Fruit fly (Drosophila melanogaster): ENCODE results near the gene CG7970.

The CG7970 gene

DNA sequence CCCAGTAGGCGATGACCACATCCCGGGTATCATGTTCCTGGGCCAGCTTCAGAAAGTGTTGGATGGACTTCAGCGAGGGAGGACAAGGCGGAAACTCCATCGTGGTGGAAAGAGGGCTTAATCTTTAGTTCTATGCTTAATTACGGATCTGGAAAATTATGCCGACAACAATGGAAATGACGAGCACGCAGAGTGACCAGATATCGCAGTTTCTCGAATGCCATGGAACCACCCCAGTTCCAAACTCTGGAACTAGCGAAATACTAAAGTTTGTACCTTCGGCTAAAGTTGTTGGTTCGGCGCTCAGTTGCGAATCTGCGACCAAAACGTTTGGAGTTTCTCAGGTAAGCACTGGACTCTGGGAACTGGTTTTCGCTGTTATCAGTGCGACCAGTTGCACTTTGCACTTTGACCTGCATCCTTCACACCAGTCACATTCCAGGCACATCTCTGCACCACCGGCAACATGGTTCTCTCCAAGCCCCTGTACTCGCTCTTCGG, at the start of gene CG7970, which contains the start of gene Vta1:
Gene CG7970, plus strand, starts transcription at position 51 of the 501 bp plus-strand sequence.
Gene Vta1, minus strand, starts transcription at position 201 of the 501 bp plus-strand sequence.
- TF ChIP-seq Sin3A (optimal IDR thresholded peaks at IDR 0.05) (no peak), ttk (optimal IDR thresholded peaks at IDR 0.05) (no peak), h (optimal IDR thresholded peaks at IDR 0.05) (no peak), Myc (optimal IDR thresholded peaks at IDR 0.05) (no peak), psq (optimal IDR thresholded peaks at IDR 0.05) (no peak), insv (optimal IDR thresholded peaks at IDR 0.05) (no peak)

DNA sequence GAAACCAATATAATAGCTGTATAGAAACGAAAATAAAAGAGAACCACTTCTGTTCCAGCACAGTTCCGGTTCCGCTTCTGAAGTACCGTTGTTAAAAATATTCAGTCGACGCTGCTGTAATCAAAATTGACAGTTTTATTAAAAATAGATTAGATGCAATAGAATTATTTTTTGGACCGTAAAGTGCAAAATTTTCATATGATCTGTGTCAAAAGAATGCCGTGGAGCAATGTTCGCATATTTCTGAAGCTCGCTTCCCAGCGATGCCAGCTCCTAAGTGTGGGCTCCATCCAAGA, 49.8 kb upstream of the CG7970 start, which contains the start of the genes CG18170 and CG33791:
Gene CG18170, plus strand, starts transcription at position 122 of the 296 bp plus-strand sequence.
Gene CG33791, plus strand, starts transcription at position 122 of the 296 bp plus-strand sequence.
- TF ChIP-seq ttk (optimal IDR thresholded peaks at IDR 0.05) (no peak), h (optimal IDR thresholded peaks at IDR 0.05) (no peak), Myc (optimal IDR thresholded peaks at IDR 0.05) (no peak), psq (optimal IDR thresholded peaks at IDR 0.05) (no peak), Sin3A (optimal IDR thresholded peaks at IDR 0.05) (no peak), insv (optimal IDR thresholded peaks at IDR 0.05) (no peak)

DNA sequence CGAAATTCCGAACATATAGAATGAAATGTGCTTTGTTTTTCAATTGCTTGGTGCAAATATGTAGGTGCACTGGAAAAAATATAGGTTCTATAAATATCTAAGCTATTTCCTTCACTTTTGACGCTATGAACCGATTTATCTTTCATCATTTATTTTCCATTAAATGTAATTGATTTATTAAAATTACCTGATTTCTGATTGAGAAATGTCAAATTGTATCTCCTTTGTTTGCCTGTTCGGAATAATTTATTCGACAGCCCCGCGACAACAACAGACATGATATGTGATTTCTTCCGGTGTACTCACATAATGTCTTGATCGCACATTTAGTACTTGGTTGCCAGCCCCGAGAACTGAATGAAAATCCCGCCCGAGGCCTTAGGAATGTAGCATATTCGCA, 42.9 kb upstream of the CG7970 start:
- TF ChIP-seq insv (optimal IDR thresholded peaks at IDR 0.05) (no peak), Sin3A (optimal IDR thresholded peaks at IDR 0.05) (no peak), h (optimal IDR thresholded peaks at IDR 0.05) (no peak), ttk (optimal IDR thresholded peaks at IDR 0.05) (no peak), Myc (optimal IDR thresholded peaks at IDR 0.05) (no peak), psq (optimal IDR thresholded peaks at IDR 0.05) (no peak)

DNA sequence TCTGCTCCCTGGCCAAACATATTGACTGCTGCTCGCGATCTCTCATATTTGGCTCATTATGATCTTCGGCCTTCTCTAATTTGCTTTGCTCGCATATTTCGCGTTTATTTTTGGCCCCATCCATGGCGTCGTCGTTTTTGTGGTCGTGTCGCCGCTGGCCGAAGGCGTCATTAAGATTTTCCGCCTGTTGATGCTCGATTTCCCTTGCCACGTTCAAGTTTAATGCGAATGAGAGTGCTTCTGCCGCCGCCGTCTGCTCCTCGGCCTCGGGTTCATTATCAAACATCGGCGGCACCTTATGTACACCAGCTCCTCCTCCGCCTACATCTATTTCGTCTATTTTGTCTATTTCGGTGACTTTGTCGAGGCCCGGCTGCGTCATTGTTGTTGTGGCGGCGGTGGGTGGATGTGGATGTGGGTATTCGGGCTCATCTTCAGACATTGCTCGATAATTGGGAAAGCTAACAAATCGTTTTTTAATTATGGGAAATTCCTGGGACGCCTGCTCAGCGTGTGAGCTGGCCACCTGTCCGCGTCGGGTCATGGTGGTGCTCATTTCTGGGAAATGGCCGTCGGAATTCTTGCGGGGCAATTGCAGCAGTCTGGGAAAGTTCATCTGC, 38.0 kb upstream of the CG7970 start:
- no peak for TF ChIP-seq h (optimal IDR thresholded peaks at IDR 0.05)
- no peak for TF ChIP-seq Sin3A (optimal IDR thresholded peaks at IDR 0.05)
- TF ChIP-seq psq (optimal IDR thresholded peaks at IDR 0.05): no peak
- no peak for TF ChIP-seq insv (optimal IDR thresholded peaks at IDR 0.05)
- no peak for TF ChIP-seq Myc (optimal IDR thresholded peaks at IDR 0.05)
- TF ChIP-seq ttk (optimal IDR thresholded peaks at IDR 0.05): no peak

DNA sequence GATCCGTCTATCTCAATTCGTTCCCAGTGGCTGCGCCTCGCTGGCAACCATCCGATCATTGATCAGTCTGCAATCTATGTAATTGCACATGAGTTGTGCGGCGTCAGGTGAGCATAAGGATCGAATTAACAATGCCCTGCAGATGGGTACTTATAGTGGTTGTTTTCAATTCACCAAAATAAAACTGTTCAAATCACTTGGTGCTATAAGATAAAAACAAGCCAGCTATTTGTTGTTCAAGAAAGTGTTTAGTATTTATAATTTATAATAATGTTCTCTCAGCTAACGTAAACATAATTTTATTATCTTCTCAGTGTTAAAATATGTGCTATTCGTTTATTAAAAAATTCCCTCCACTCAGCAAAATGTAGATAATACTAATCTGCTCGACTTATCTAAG, 36.8 kb upstream of the CG7970 start, which contains the start of gene CG12105:
Gene CG12105, minus strand, starts transcription at position 101 of the 400 bp plus-strand sequence.
- TF ChIP-seq ttk (optimal IDR thresholded peaks at IDR 0.05): no peak

DNA sequence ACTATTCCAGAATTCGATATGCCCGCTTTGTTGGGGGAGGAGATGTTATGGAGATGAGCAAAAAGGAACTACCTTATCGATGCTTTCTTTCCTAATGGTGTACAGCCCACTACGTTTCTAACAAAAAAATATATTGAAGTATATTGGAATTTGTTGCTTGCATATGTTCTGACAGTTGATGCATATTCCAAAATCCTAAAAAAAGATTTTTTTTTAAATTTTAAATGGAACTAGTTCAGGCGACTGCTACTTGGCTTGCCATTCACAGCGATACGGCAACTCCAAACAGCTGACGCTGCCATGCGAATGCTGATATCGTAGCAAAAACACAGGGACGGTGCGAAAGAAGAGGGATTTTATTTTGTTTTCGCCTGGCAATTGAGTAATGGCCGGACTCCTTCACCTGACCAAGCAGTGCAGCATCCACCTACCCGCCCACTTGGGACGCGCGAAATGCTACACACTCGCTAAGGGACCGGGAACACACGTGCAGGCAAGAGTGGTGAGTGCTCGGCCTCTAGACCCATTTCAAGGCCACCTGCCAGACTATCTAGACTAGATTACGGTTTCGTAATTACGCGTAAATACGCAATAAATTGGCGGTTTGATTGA, 34.3 kb upstream of the CG7970 start, which contains the start of the genes CG13926, ABCB7 and CG33230:
Gene CG13926, minus strand, starts transcription at position 43 of the 612 bp plus-strand sequence.
Gene ABCB7, plus strand, starts transcription at position 299 of the 612 bp plus-strand sequence.
Gene CG33230, plus strand, starts transcription at position 299 of the 612 bp plus-strand sequence.
- TF ChIP-seq Myc (optimal IDR thresholded peaks at IDR 0.05): no peak
- TF ChIP-seq insv (optimal IDR thresholded peaks at IDR 0.05): no peak
- TF ChIP-seq Sin3A (optimal IDR thresholded peaks at IDR 0.05): no peak
- no peak for TF ChIP-seq psq (optimal IDR thresholded peaks at IDR 0.05)
- TF ChIP-seq h (optimal IDR thresholded peaks at IDR 0.05): no peak
- no peak for TF ChIP-seq ttk (optimal IDR thresholded peaks at IDR 0.05)

DNA sequence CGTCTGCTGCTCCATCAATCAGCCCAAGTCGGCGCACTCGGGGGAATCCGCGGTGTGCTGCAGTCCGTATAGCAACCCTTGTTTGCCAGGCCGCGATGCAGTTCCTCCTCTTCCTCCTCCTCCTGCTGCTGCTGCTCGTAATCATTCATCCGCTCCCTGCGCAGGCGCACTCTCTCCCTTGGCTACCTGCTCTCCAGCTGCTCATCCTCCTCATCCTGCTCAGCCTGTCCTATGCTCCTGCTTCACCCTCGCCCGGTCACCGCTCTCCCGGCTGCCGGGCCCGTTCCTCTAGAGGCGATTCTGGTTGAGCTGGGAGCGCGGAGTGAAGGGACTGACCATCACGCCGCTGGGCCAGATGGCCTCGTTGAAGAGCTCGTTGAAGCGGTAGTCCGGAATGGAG, 25.6 kb upstream of the CG7970 start:
- TF ChIP-seq ttk (optimal IDR thresholded peaks at IDR 0.05): no peak
- TF ChIP-seq insv (optimal IDR thresholded peaks at IDR 0.05): no peak
- no peak for TF ChIP-seq h (optimal IDR thresholded peaks at IDR 0.05)
- TF ChIP-seq psq (optimal IDR thresholded peaks at IDR 0.05): no peak
- TF ChIP-seq Sin3A (optimal IDR thresholded peaks at IDR 0.05): no peak
- TF ChIP-seq Myc (optimal IDR thresholded peaks at IDR 0.05): no peak

DNA sequence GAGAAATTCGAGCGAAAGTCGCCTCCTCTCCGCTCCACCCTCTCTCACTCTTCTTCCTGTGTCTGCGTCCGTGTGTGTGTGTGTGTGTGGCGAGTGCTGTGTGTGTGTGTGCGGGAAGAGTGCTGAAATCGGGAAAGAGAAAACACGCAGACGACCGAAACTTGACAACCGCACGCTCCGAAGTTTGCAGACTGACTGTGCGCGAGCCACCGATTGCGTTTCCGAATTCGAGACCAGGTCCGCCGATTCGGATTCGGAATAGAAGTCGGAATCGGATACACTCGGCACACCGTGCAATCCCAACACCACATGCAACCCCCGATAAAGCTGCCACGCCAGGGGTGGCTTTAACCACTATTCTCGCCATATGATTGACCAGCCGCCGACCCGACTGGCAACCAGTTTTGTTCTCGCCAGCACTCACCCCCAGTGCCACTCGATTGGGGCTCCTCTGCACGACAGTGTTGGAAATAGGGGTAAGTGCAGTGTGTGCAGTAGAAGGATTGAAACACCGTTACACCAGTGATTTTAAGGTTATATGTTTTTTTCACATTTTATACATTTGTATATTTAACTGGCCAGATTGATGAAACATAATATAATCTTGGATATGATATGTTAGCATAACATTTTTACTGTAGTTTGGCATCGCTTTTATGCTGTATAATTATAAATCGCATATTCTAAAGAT, 24.2 kb upstream of the CG7970 start, which contains the start of gene CG13928:
Gene CG13928, minus strand, starts transcription at position 202 of the 691 bp plus-strand sequence.
- TF ChIP-seq psq (optimal IDR thresholded peaks at IDR 0.05): no peak

DNA sequence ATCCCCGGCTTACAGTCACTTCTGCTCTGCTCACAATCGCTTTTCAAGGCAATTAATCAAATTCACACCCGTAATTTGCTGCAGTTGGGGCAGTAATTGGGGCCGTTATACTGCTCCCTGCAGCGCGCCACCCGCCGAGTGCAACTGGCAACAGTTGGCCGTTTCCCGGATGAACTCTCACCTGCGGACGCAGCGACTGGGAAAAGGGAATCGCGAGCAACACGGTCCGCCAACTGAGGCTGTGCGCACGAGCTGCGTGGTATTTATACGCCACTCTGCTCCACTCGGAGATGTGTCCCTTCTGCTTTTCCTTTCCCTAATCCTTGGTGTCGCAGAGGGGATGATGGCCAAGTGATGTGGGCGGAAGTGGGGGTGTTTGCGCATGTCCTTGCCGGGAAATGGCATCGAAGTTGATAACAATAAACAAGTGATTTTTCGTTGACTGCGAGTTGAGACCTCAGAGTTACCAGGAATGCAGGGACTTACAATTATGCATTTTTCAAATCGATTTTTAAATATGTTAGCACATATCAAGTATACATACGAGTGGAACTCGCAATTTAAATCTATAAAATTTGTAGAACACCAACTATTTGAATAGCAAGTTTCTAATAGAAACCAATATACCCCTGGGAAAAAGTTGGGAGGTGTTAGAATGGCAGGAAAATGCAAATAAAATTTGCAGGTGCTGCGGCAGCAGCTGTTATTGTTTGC, 23.3 kb upstream of the CG7970 start, which contains the start of gene GC:
Gene GC, minus strand, starts transcription at position 238 of the 714 bp plus-strand sequence.
- TF ChIP-seq h (optimal IDR thresholded peaks at IDR 0.05): no peak
- no peak for TF ChIP-seq psq (optimal IDR thresholded peaks at IDR 0.05)
- no peak for TF ChIP-seq Sin3A (optimal IDR thresholded peaks at IDR 0.05)
- TF ChIP-seq insv (optimal IDR thresholded peaks at IDR 0.05): no peak
- TF ChIP-seq ttk (optimal IDR thresholded peaks at IDR 0.05): no peak
- TF ChIP-seq Myc (optimal IDR thresholded peaks at IDR 0.05): no peak

DNA sequence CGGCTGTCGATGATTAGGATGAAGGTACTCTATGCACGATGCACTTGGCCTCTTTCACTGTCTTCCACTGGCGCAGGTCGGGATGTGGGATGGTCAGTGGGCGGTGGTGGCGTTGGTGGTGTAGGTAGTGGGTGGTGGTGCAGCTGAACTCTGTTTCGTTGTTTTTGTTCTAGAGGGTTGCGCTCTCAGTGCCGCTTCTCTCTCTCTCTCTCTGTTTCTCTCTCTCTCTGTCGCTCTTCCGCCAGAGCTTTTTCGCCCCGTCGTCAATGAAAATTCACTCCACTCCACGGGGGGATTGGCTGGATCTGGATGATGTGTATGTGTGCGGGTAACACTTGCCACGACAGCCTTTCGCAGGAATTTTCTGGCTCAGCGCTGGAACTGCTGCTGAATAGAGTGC, 15.7 kb upstream of the CG7970 start:
- no peak for TF ChIP-seq Myc (optimal IDR thresholded peaks at IDR 0.05)
- no peak for TF ChIP-seq ttk (optimal IDR thresholded peaks at IDR 0.05)
- no peak for TF ChIP-seq h (optimal IDR thresholded peaks at IDR 0.05)
- no peak for TF ChIP-seq Sin3A (optimal IDR thresholded peaks at IDR 0.05)
- TF ChIP-seq insv (optimal IDR thresholded peaks at IDR 0.05): no peak
- no peak for TF ChIP-seq psq (optimal IDR thresholded peaks at IDR 0.05)

DNA sequence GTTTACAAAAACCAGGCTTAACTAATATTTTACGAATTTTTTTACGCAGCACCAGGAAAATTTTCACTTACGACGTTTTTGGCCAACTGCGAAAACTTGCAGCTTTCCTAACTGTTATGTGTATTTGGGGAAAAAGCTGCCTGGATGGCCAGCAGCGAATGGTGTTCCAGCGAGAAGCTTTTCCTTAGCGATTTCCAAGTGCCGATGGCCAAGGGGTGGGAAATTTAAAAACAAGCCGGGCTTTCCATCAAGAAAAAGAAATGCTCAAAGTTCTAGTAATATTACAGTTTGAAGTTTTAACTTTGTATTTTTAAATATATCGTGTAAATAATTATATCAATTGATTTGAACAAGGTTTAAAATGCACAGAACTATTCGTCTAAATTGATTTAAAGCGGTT, 14.9 kb upstream of the CG7970 start, which contains the start of gene nSyb:
Gene nSyb, minus strand, starts transcription at position 101 of the 400 bp plus-strand sequence.
- TF ChIP-seq Sin3A (optimal IDR thresholded peaks at IDR 0.05): no peak
